Worm (Caenorhabditis elegans) whole organism, L1 larva: ENCODE data around the gene srbc-79.

Source experiments
- F16B12.6 ChIP-seq: fragments of 150-350 bp; optimal IDR thresholded peaks from 2 replicates; lab custom pipeline; 2014; ENCODE audit warnings: missing biosample characterization, missing genetic modification characterization
- Y116A8C.19 ChIP-seq: sonication (generic microtip); optimal IDR thresholded peaks from 2 replicates; lab custom pipeline; 2016; ENCODE audit warnings: missing compliant biosample characterization, missing genetic modification characterization, borderline replicate concordance
- ceh-8 ChIP-seq: fragments of 200-800 bp; sonication (Bioruptor generic); optimal IDR thresholded peaks from 2 replicates; lab custom pipeline; 2018; ENCODE audit warnings: mild to moderate bottlenecking, missing genetic modification characterization, moderate library complexity, missing compliant biosample characterization
- ceh-82 ChIP-seq, 3 experiments: fragments of 150-350 bp in 1 of 3; sonication (generic microtip) in 2 of 3; optimal IDR thresholded peaks; 2 replicates each; lab custom pipeline; 2014 to 2017; ENCODE audit warnings: missing biosample characterization in 3 of 3, missing genetic modification characterization in 3 of 3
- ces-1 ChIP-seq: fragments of 150-350 bp; optimal IDR thresholded peaks from 2 replicates; lab custom pipeline; 2014; ENCODE audit warnings: missing biosample characterization, missing genetic modification reagents, missing genetic modification characterization
- dsc-1 ChIP-seq: sonication (generic microtip); optimal IDR thresholded peaks from 2 replicates; lab custom pipeline; 2016; ENCODE audit warnings: mild to moderate bottlenecking, missing genetic modification characterization, missing compliant biosample characterization
- efl-1 ChIP-seq, 4 experiments: fragments of 150-350 bp; optimal IDR thresholded peaks in 3 of 4; peaks in 1 of 4; 1 replicate in 1 of 4; 2 replicates in 3 of 4; lab custom pipeline; 2014; ENCODE audit warnings: missing biosample characterization in 2 of 4, missing genetic modification characterization in 2 of 4, missing genetic modification reagents in 2 of 4
- elt-2 ChIP-seq: sonication (generic microtip); optimal IDR thresholded peaks from 2 replicates; lab custom pipeline; 2016; ENCODE audit warnings: missing genetic modification characterization, mild to moderate bottlenecking, inconsistent platforms, missing compliant biosample characterization, missing genetic modification reagents
- fkh-4 ChIP-seq: sonication (generic microtip); optimal IDR thresholded peaks from 2 replicates; lab custom pipeline; 2016; ENCODE audit warnings: missing compliant biosample characterization, missing genetic modification characterization, borderline replicate concordance
- irx-1 ChIP-seq: sonication (generic microtip); optimal IDR thresholded peaks from 2 replicates; lab custom pipeline; 2016; ENCODE audit warnings: missing genetic modification characterization, missing compliant biosample characterization
- lin-13 ChIP-seq: fragments of 150-350 bp; optimal IDR thresholded peaks from 2 replicates; lab custom pipeline; 2014; ENCODE audit warnings: missing biosample characterization, missing genetic modification reagents, missing genetic modification characterization
- lin-35 ChIP-seq, 2 experiments: fragments of 150-350 bp; optimal IDR thresholded peaks; 2 replicates each; lab custom pipeline; 2014; ENCODE audit warnings: missing biosample characterization in 2 of 2, missing genetic modification characterization in 2 of 2, missing genetic modification reagents in 2 of 2
- lin-39 ChIP-seq: fragments of 150-350 bp; optimal IDR thresholded peaks from 2 replicates; lab custom pipeline; 2014; ENCODE audit warnings: missing biosample characterization, missing genetic modification reagents, missing genetic modification characterization
- lir-3 ChIP-seq: sonication (generic microtip); optimal IDR thresholded peaks from 2 replicates; lab custom pipeline; 2016; ENCODE audit warnings: mild to moderate bottlenecking, missing genetic modification characterization, moderate library complexity, missing compliant biosample characterization; ENCODE audit not compliant: poor library complexity
- lsy-2 ChIP-seq, 2 experiments: fragments of 150-350 bp; optimal IDR thresholded peaks; 2 replicates each; lab custom pipeline; 2014; ENCODE audit warnings: missing biosample characterization in 2 of 2, missing genetic modification characterization in 2 of 2
- mab-9 ChIP-seq: fragments of 200-800 bp; sonication (Bioruptor generic); IDR thresholded peaks from 2 replicates; pipeline ENCODE4 v1.3.6; 2022; ENCODE audit warnings: missing genetic modification reagents, missing genetic modification characterization, missing compliant biosample characterization
- mdl-1 ChIP-seq, 2 experiments: fragments of 150-350 bp; optimal IDR thresholded peaks; 2 replicates each; lab custom pipeline; 2014 to 2017; ENCODE audit warnings: missing biosample characterization in 2 of 2, missing genetic modification characterization in 2 of 2, inconsistent platforms in 1 of 2
- nhr-12 ChIP-seq: sonication (generic microtip); optimal IDR thresholded peaks from 2 replicates; lab custom pipeline; 2017; ENCODE audit warnings: missing biosample characterization, missing genetic modification characterization
- nhr-19 ChIP-seq: fragments of 200-800 bp; sonication (Bioruptor generic); conservative IDR thresholded peaks from 2 replicates; pipeline ENCODE4 v1.3.6; 2022; ENCODE audit warnings: missing genetic modification characterization, missing compliant biosample characterization
- nhr-20 ChIP-seq: sonication (generic microtip); optimal IDR thresholded peaks from 2 replicates; lab custom pipeline; 2016; ENCODE audit warnings: mild to moderate bottlenecking, missing genetic modification characterization, missing compliant biosample characterization
- nhr-237 ChIP-seq: fragments of 150-350 bp; optimal IDR thresholded peaks from 2 replicates; lab custom pipeline; 2014; ENCODE audit warnings: missing biosample characterization, missing genetic modification characterization
- nhr-47 ChIP-seq: sonication (generic microtip); optimal IDR thresholded peaks from 2 replicates; lab custom pipeline; 2016; ENCODE audit warnings: mild to moderate bottlenecking, missing genetic modification characterization, moderate library complexity, missing compliant biosample characterization
- nhr-71 ChIP-seq: sonication (generic microtip); optimal IDR thresholded peaks from 2 replicates; lab custom pipeline; 2016; ENCODE audit warnings: mild to moderate bottlenecking, missing genetic modification characterization, moderate library complexity, missing compliant biosample characterization
- pag-3 ChIP-seq: sonication (generic microtip); optimal IDR thresholded peaks from 2 replicates; lab custom pipeline; 2017; ENCODE audit warnings: missing genetic modification characterization, mild to moderate bottlenecking, missing compliant biosample characterization, antibody characterized with exemption, borderline replicate concordance; ENCODE audit not compliant: insufficient read depth
- rnt-1 ChIP-seq: sonication (generic microtip); optimal IDR thresholded peaks from 2 replicates; lab custom pipeline; 2016; ENCODE audit warnings: mild to moderate bottlenecking, missing genetic modification characterization, moderate library complexity, missing compliant biosample characterization
- skn-1 ChIP-seq: fragments of 150-350 bp; optimal IDR thresholded peaks from 2 replicates; lab custom pipeline; 2014; ENCODE audit warnings: missing biosample characterization, missing genetic modification characterization
- snpc-4 ChIP-seq: fragments of 150-350 bp; optimal IDR thresholded peaks from 2 replicates; lab custom pipeline; 2014; ENCODE audit warnings: missing biosample characterization, missing genetic modification characterization
- snu-23 ChIP-seq: sonication (generic microtip); optimal IDR thresholded peaks from 2 replicates; lab custom pipeline; 2016; ENCODE audit warnings: missing genetic modification characterization, missing compliant biosample characterization
- swsn-7 ChIP-seq: sonication (generic microtip); optimal IDR thresholded peaks from 2 replicates; lab custom pipeline; 2016; ENCODE audit warnings: missing genetic modification characterization, missing compliant biosample characterization
- unc-86 ChIP-seq: sonication (generic microtip); optimal IDR thresholded peaks from 2 replicates; lab custom pipeline; 2016; ENCODE audit warnings: missing genetic modification characterization, missing compliant biosample characterization
- xbp-1 ChIP-seq: sonication (generic microtip); optimal IDR thresholded peaks from 2 replicates; lab custom pipeline; 2016; ENCODE audit warnings: missing genetic modification characterization, missing compliant biosample characterization
- zip-4 ChIP-seq: fragments of 200-800 bp; sonication (Bioruptor generic); optimal IDR thresholded peaks from 2 replicates; lab custom pipeline; 2018; ENCODE audit warnings: mild to moderate bottlenecking, missing genetic modification characterization, moderate library complexity, missing compliant biosample characterization

srbc-79 gene

ce11 chrV:20460808-20461207, 31.5 kb downstream of the srbc-79 start, which contains the start of gene B0250.18:
Gene B0250.18 (minus strand): TSS chrV:20460908.
- TF ChIP-seq unc-86 (tag; lab: Kevin White, UChicago) = no peak
- TF ChIP-seq fkh-4 (tag; lab: Kevin White, UChicago) = no peak
- TF ChIP-seq dsc-1 (tag; lab: Kevin White, UChicago) = no peak
- no peak for TF ChIP-seq skn-1 (tag; lab: Kevin White, UChicago)

ce11 chrV:20457155-20457554, 35.1 kb downstream of the srbc-79 start:
- TF ChIP-seq ceh-82 (tag; optimal IDR thresholded peaks at IDR 0.05; lab: Kevin White, UChicago) = peak in 1 of 3 experiments; percentile 8
- no peak for TF ChIP-seq ceh-8 (GFP tag; lab: Kevin White, UChicago)
- TF ChIP-seq rnt-1 (tag; lab: Kevin White, UChicago) = no peak
- TF ChIP-seq pag-3 = peak; percentile 10
- TF ChIP-seq Y116A8C.19 (tag; lab: Kevin White, UChicago) = no peak
- peak; percentile 44 for TF ChIP-seq dsc-1 (tag; lab: Kevin White, UChicago)
- TF ChIP-seq, all 84 proteins: peak for 3

- TF ChIP-seq xbp-1 (tag; lab: Kevin White, UChicago) (peak; percentile 13), snu-23 (GFP tag; lab: Kevin White, UChicago) (peak; percentile 52), ceh-82 (tag; optimal IDR thresholded peaks at IDR 0.05; lab: Kevin White, UChicago) (peak in 2 of 3 experiments; percentile 16 to 18), nhr-47 (tag; lab: Kevin White, UChicago) (peak; percentile 59), lin-39 (tag; lab: Kevin White, UChicago) (peak; percentile 13), lin-35 (GFP tag; optimal IDR thresholded peaks at IDR 0.05; lab: Kevin White, UChicago) (peak in 1 of 2 experiments; percentile 10), dsc-1 (tag; lab: Kevin White, UChicago) (peak; percentile 54), zip-4 (no peak), nhr-19 (GFP tag; lab: Robert Waterston, UW) (peak; percentile 41), snpc-4 (tag; lab: Kevin White, UChicago) (peak; percentile 98), lsy-2 (tag; optimal IDR thresholded peaks at IDR 0.05; lab: Kevin White, UChicago) (peak in 1 of 2 experiments; percentile 3), elt-2 (tag; lab: Kevin White, UChicago) (no peak), lin-13 (GFP tag; lab: Kevin White, UChicago) (no peak), lir-3 (no peak), nhr-12 (tag; lab: Kevin White, UChicago) (no peak), efl-1 (optimal IDR thresholded peaks at IDR 0.05; lab: Kevin White, UChicago) (peak in 1 of 2 experiments; percentile 23), efl-1 (GFP tag; optimal IDR thresholded peaks at IDR 0.05 in 1 of 2; lab: Kevin White, UChicago) (peak in 1 of 2 experiments; percentile 73), rnt-1 (tag; lab: Kevin White, UChicago) (peak; percentile 92), swsn-7 (peak; percentile 59), nhr-20 (peak; percentile 16), mdl-1 (tag; optimal IDR thresholded peaks at IDR 0.05; lab: Kevin White, UChicago) (peak in 1 of 2 experiments; percentile 20)
These were observed 36.6 kb downstream of the srbc-79 start for ce11 chrV:20455637-20456036.

ce11 chrV:20453811-20454210, 38.5 kb downstream of the srbc-79 start, which contains the start of gene srd-70:
Gene srd-70 (plus strand): TSS chrV:20454111.
- peak; percentile 7 for TF ChIP-seq nhr-71 (tag; lab: Kevin White, UChicago)
- no peak for TF ChIP-seq ces-1
- TF ChIP-seq ceh-8 (GFP tag; lab: Kevin White, UChicago) = peak; percentile 29

- no peak for TF ChIP-seq lir-3
- TF ChIP-seq nhr-237 (tag; lab: Kevin White, UChicago) = no peak
- no peak for TF ChIP-seq F16B12.6 (tag; lab: Kevin White, UChicago)
- no peak for TF ChIP-seq mab-9 (GFP tag; lab: Robert Waterston, UW)
- no peak for TF ChIP-seq unc-86 (tag; lab: Kevin White, UChicago)
- no peak for TF ChIP-seq lin-13 (GFP tag; lab: Kevin White, UChicago)
- no peak for TF ChIP-seq irx-1 (tag; lab: Kevin White, UChicago)
These were observed 39.2 kb downstream of the srbc-79 start, which contains the start of gene F48F5.6 for ce11 chrV:20453084-20453483. Gene F48F5.6 (minus strand): TSS chrV:20453184.
